Worm (Caenorhabditis elegans) whole organism, young adult: ENCODE results near the gene C18E9.8.

Experiments
- F57A8.1 ChIP-seq: fragments of 200-800 bp; sonication (Bioruptor generic); optimal IDR thresholded peaks from 2 replicates; lab custom pipeline; 2018; ENCODE audit warnings: mild to moderate bottlenecking, missing genetic modification characterization, moderate library complexity, missing compliant biosample characterization
- ama-1 ChIP-seq, 3 experiments: fragments of 150-350 bp in 1 of 3; sonication (generic microtip) in 2 of 3; optimal IDR thresholded peaks; 2 replicates each; lab custom pipeline; 2014 to 2018; ENCODE audit warnings: missing biosample characterization in 2 of 3, missing genetic modification characterization in 2 of 3, missing genetic modification reagents in 2 of 3
- die-1 ChIP-seq: sonication (generic microtip); optimal IDR thresholded peaks from 2 replicates; lab custom pipeline; 2016; ENCODE audit warnings: missing genotype, mild to moderate bottlenecking, missing genetic modification characterization, missing compliant biosample characterization
- hlh-12 ChIP-seq: sonication (generic microtip); optimal IDR thresholded peaks from 2 replicates; lab custom pipeline; 2016; ENCODE audit warnings: missing genetic modification characterization, missing compliant biosample characterization
- hsf-1 ChIP-seq: fragments of 200-800 bp; sonication (Bioruptor generic); IDR thresholded peaks from 2 replicates; pipeline ENCODE4 v1.3.6; 2022; ENCODE audit warnings: missing genetic modification reagents, missing genetic modification characterization, missing compliant biosample characterization
- mcd-1 ChIP-seq: fragments of 200-800 bp; sonication (Bioruptor generic); IDR thresholded peaks from 2 replicates; pipeline ENCODE4 v1.3.6; 2022; ENCODE audit warnings: missing genetic modification reagents, missing genetic modification characterization, missing compliant biosample characterization
- nhr-120 ChIP-seq: fragments of 200-800 bp; sonication (Bioruptor generic); IDR thresholded peaks from 2 replicates; pipeline ENCODE4 v1.3.6; 2022; ENCODE audit warnings: missing genetic modification characterization, missing compliant biosample characterization
- snpc-4 ChIP-seq, 5 experiments: fragments of 150-350 bp in 1 of 5; sonication (generic microtip) in 4 of 5; optimal IDR thresholded peaks; 2 replicates each; lab custom pipeline; 2014 to 2018; ENCODE audit warnings: missing genetic modification characterization in 5 of 5, missing biosample characterization in 3 of 5, antibody characterized with exemption in 2 of 5, mild to moderate bottlenecking in 2 of 5, missing compliant biosample characterization in 2 of 5, missing genotype in 2 of 5, moderate library complexity in 2 of 5, missing genetic modification reagents in 1 of 5
- unc-130 ChIP-seq: sonication (generic microtip); optimal IDR thresholded peaks from 2 replicates; lab custom pipeline; 2016; ENCODE audit warnings: missing genetic modification reagents, missing genetic modification characterization, missing compliant biosample characterization
- unc-62 ChIP-seq: fragments of 150-350 bp; optimal IDR thresholded peaks from 2 replicates; lab custom pipeline; 2014; ENCODE audit warnings: missing biosample characterization, missing genetic modification reagents, missing genetic modification characterization
- ztf-26 ChIP-seq: sonication (generic microtip); optimal IDR thresholded peaks from 2 replicates; lab custom pipeline; 2017; ENCODE audit warnings: missing genetic modification characterization, missing compliant biosample characterization
- ztf-3 ChIP-seq: fragments of 200-800 bp; sonication (Bioruptor generic); optimal IDR thresholded peaks from 2 replicates; lab custom pipeline; 2018; ENCODE audit warnings: mild to moderate bottlenecking, missing genetic modification characterization, missing compliant biosample characterization

- TF ChIP-seq hsf-1 (no peak), die-1 (tag; lab: Kevin White, UChicago) (no peak), F57A8.1 (no peak), mcd-1 (GFP tag; lab: Robert Waterston, UW) (no peak), unc-130 (no peak), ztf-3 (no peak), hlh-12 (tag; lab: Kevin White, UChicago) (no peak), ama-1 (optimal IDR thresholded peaks at IDR 0.05; lab: Kevin White, UChicago) (no peak), ama-1 (GFP tag; optimal IDR thresholded peaks at IDR 0.05; lab: Kevin White, UChicago) (no peak), snpc-4 (GFP tag; optimal IDR thresholded peaks at IDR 0.05; lab: Kevin White, UChicago) (no peak), snpc-4 (tag; optimal IDR thresholded peaks at IDR 0.05; lab: Kevin White, UChicago) (no peak), ztf-26 (no peak), unc-62 (GFP tag; lab: Kevin White, UChicago) (no peak), nhr-120 (GFP tag; lab: Robert Waterston, UW) (no peak)
Observed at ce11 chrII:9001743-9002222, 13.9 kb upstream of the C18E9.8 start, which contains the start of gene F44G4.6.
